Worm (Caenorhabditis elegans) whole organism, L2 larva: ENCODE results near the gene ZK673.11.

Experiments used
- F13H6.1 ChIP-seq: sonication (generic microtip); optimal IDR thresholded peaks from 2 replicates; lab custom pipeline; 2016; ENCODE audit warnings: missing genetic modification characterization, missing compliant biosample characterization
- R02D3.7 ChIP-seq: fragments of 150-350 bp; optimal IDR thresholded peaks from 2 replicates; lab custom pipeline; 2014; ENCODE audit warnings: missing biosample characterization, missing genetic modification characterization
- alr-1 ChIP-seq: fragments of 150-350 bp; optimal IDR thresholded peaks from 2 replicates; lab custom pipeline; 2014; ENCODE audit warnings: missing biosample characterization, missing genetic modification characterization
- aly-2 ChIP-seq: fragments of 150-350 bp; optimal IDR thresholded peaks from 2 replicates; lab custom pipeline; 2014; ENCODE audit warnings: missing biosample characterization, missing genetic modification characterization
- blmp-1 ChIP-seq: sonication (generic microtip); optimal IDR thresholded peaks from 2 replicates; lab custom pipeline; 2017; ENCODE audit warnings: missing genetic modification characterization, mild to moderate bottlenecking, missing compliant biosample characterization, antibody characterized with exemption, moderate library complexity; ENCODE audit not compliant: insufficient read depth
- lsy-2 ChIP-seq, 2 experiments: fragments of 150-350 bp in 1 of 2; sonication (generic microtip) in 1 of 2; optimal IDR thresholded peaks; 2 replicates each; lab custom pipeline; 2014 to 2017; ENCODE audit warnings: missing biosample characterization in 2 of 2, missing genetic modification characterization in 2 of 2
- mab-5 ChIP-seq: fragments of 150-350 bp; optimal IDR thresholded peaks from 2 replicates; lab custom pipeline; 2014; ENCODE audit warnings: missing biosample characterization, missing genetic modification characterization
- mdl-1 ChIP-seq, 2 experiments: fragments of 150-350 bp in 1 of 2; sonication (generic microtip) in 1 of 2; optimal IDR thresholded peaks; 2 replicates each; lab custom pipeline; 2017; ENCODE audit warnings: missing biosample characterization in 2 of 2, missing genetic modification characterization in 2 of 2
- nhr-11 ChIP-seq: fragments of 150-350 bp; optimal IDR thresholded peaks from 2 replicates; lab custom pipeline; 2014; ENCODE audit warnings: missing biosample characterization, missing genetic modification characterization
- nhr-129 ChIP-seq: fragments of 150-350 bp; optimal IDR thresholded peaks from 2 replicates; lab custom pipeline; 2014; ENCODE audit warnings: missing biosample characterization, missing genetic modification characterization
- sem-4 ChIP-seq: fragments of 150-350 bp; optimal IDR thresholded peaks from 2 replicates; lab custom pipeline; 2014; ENCODE audit warnings: missing biosample characterization, missing genetic modification reagents, missing genetic modification characterization
- ztf-4 ChIP-seq: fragments of 150-350 bp; optimal IDR thresholded peaks from 2 replicates; lab custom pipeline; 2014; ENCODE audit warnings: missing biosample characterization, missing genetic modification characterization

- TF ChIP-seq nhr-11 (tag; lab: Kevin White, UChicago) (no peak), F13H6.1 (tag; lab: Kevin White, UChicago) (no peak), blmp-1 (tag; lab: Kevin White, UChicago) (no peak), aly-2 (tag; lab: Kevin White, UChicago) (no peak), alr-1 (tag; lab: Kevin White, UChicago) (no peak), nhr-129 (no peak), R02D3.7 (tag; lab: Kevin White, UChicago) (no peak), ztf-4 (tag; lab: Kevin White, UChicago) (no peak), lsy-2 (tag; optimal IDR thresholded peaks at IDR 0.05; lab: Kevin White, UChicago) (no peak), sem-4 (tag; lab: Kevin White, UChicago) (no peak), mdl-1 (tag; optimal IDR thresholded peaks at IDR 0.05; lab: Kevin White, UChicago) (no peak), mab-5 (no peak)
Measured at ce11 chrII:10509746-10510145, 52.7 kb downstream of the ZK673.11 start, which contains the start of gene F59B10.2.
